Worm (Caenorhabditis elegans) whole organism, L4/young adult: ENCODE data around the gene act-5.

Experiments
- W03F9.2 ChIP-seq: fragments of 150-350 bp; optimal IDR thresholded peaks from 2 replicates; lab custom pipeline; 2014; ENCODE audit warnings: missing biosample characterization, missing genetic modification characterization
- him-1 ChIP-seq: sonication (generic microtip); optimal IDR thresholded peaks from 2 replicates; lab custom pipeline; 2016; ENCODE audit warnings: missing genotype, missing genetic modification reagents, missing genetic modification characterization, missing compliant biosample characterization

DNA sequence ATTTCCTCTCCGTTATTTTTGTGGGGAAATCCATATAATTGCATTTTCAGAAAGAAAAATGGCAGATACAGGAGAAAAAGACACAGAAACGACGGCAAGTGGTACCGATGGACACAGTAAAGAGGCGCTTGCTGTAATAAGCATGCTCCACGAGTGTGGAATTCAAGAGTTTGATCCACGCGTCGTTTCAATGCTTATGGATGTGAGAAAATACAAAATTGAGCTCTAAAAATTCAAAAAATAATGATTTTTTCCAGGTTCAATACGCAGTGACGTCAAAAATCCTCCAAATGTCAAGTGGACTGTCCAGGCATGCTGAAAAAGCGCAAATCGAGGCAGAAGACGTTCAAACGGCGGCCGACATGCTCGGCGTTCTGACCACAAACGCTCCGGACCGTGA, 18.4 kb upstream of the act-5 start, which contains the start of gene taf-9:
- TF ChIP-seq him-1 (tag; lab: Kevin White, UChicago) (no peak), W03F9.2 (tag; lab: Kevin White, UChicago) (no peak)
